Worm (Caenorhabditis elegans): ENCODE data around the gene lgc-54.

The lgc-54 gene

ce11 chrV:6888828-6889227 is 42.4 kb upstream of the lgc-54 start (continued):
- TF ChIP-seq attf-6 (GFP tag; IDR thresholded peaks at IDR 0.05) (no peak), ceh-100 (GFP tag; IDR thresholded peaks at IDR 0.05) (no peak), ekl-4 (GFP tag; IDR thresholded peaks at IDR 0.05) (peak; percentile 69), hmg-1.2 (GFP tag; IDR thresholded peaks at IDR 0.05) (peak; percentile 70), akir-1 (GFP tag; optimal IDR thresholded peaks at IDR 0.05) (no peak), F37B4.10 (GFP tag; IDR thresholded peaks at IDR 0.05) (0 out of 2 replicates have a peak, but pooled peaks have one; percentile 74), lag-1 (GFP tag; IDR thresholded peaks at IDR 0.05) (no peak), fkh-3 (tag; optimal IDR thresholded peaks at IDR 0.05) (peak; percentile 78), nhr-120 (GFP tag; IDR thresholded peaks at IDR 0.05) (no peak), T26A5.8 (tag; optimal IDR thresholded peaks at IDR 0.05) (no peak), nhr-80 (tag; optimal IDR thresholded peaks at IDR 0.05) (peak; percentile 46), gei-17 (GFP tag; optimal IDR thresholded peaks at IDR 0.05) (no peak), B0035.1 (tag; optimal IDR thresholded peaks at IDR 0.05) (peak; percentile 18), madf-10 (tag; optimal IDR thresholded peaks at IDR 0.05) (peak; percentile 57), Y95B8A.8 (GFP tag; IDR thresholded peaks at IDR 0.05) (no peak), F57A8.1 (GFP tag; optimal IDR thresholded peaks at IDR 0.05) (no peak), pbrm-1 (GFP tag; IDR thresholded peaks at IDR 0.05) (peak; percentile 69; the same call in 1 of the 2 replicates), ztf-22 (GFP tag; optimal IDR thresholded peaks at IDR 0.05) (peak; percentile 66), F57C9.4 (tag; optimal IDR thresholded peaks at IDR 0.05) (peak; percentile 48), unc-62 (GFP tag; optimal IDR thresholded peaks at IDR 0.05) (no peak), F49E8.2 (tag; optimal IDR thresholded peaks at IDR 0.05; ENCODE audit: insufficient read depth) (peak; percentile 38), F23B12.7 (tag; optimal IDR thresholded peaks at IDR 0.05; ENCODE audit: insufficient read depth) (peak; percentile 88), ceh-91 (GFP tag; IDR thresholded peaks at IDR 0.05) (no peak), Y53G8AR.9 (GFP tag; conservative IDR thresholded peaks at IDR 0.05) (0 out of 2 replicates have a peak, but pooled peaks have one; percentile 56), bed-1 (GFP tag; IDR thresholded peaks at IDR 0.05) (no peak; the same call in 1 of the 2 replicates), K12H6.12 (tag; optimal IDR thresholded peaks at IDR 0.05) (no peak), rcor-1 (GFP tag; IDR thresholded peaks at IDR 0.05) (peak; percentile 43; the same call in 1 of the 2 replicates), die-1 (tag; optimal IDR thresholded peaks at IDR 0.05) (peak; percentile 89), lsl-1 (GFP tag; optimal IDR thresholded peaks at IDR 0.05) (peak; percentile 43), mes-4 (tag; optimal IDR thresholded peaks at IDR 0.05) (peak; percentile 47), F39B2.1 (GFP tag; IDR thresholded peaks at IDR 0.05) (no peak)

- TF ChIP-seq ccch-3 (GFP tag; optimal IDR thresholded peaks at IDR 0.05) = no peak
- no peak for TF ChIP-seq chd-7 (tag; optimal IDR thresholded peaks at IDR 0.05)
- TF ChIP-seq ceh-79 (tag; optimal IDR thresholded peaks at IDR 0.05) = no peak
- TF ChIP-seq rpc-1 (optimal IDR thresholded peaks at IDR 0.05) = no peak
- TF ChIP-seq rpc-1 (tag; optimal IDR thresholded peaks at IDR 0.05) = no peak
- TF ChIP-seq K11D2.4 (GFP tag; IDR thresholded peaks at IDR 0.05) = no peak
- TF ChIP-seq B0336.3 (GFP tag; IDR thresholded peaks at IDR 0.05) = no peak
- no peak for TF ChIP-seq fkh-3 (tag; optimal IDR thresholded peaks at IDR 0.05)
- TF ChIP-seq zfh-2 (GFP tag; conservative IDR thresholded peaks at IDR 0.05) = no peak
These were observed 38.7 kb upstream of the lgc-54 start for ce11 chrV:6885070-6885469.
